Worm (Caenorhabditis elegans) whole organism, L4 larva: ENCODE results near the gene F42A6.1.
A peak's percentile ranks its signal among the peaks of the same experiment; 100 is the strongest.

Experiments
- F44E2.7 ChIP-seq: fragments of 200-800 bp; sonication (Bioruptor generic); IDR thresholded peaks from 2 replicates; pipeline ENCODE4 v2.1.2; 2022; ENCODE audit warnings: missing genetic modification characterization, missing compliant biosample characterization
- F49E8.2 ChIP-seq: sonication (generic microtip); optimal IDR thresholded peaks from 2 replicates; lab custom pipeline; 2016; ENCODE audit warnings: missing compliant biosample characterization, mild to moderate bottlenecking, missing genetic modification characterization, borderline replicate concordance
- T20F7.1 ChIP-seq: fragments of 200-800 bp; sonication (Bioruptor generic); optimal IDR thresholded peaks from 2 replicates; lab custom pipeline; 2018; ENCODE audit warnings: mild to moderate bottlenecking, missing genetic modification characterization, missing compliant biosample characterization
- Y105C5A.15 ChIP-seq: fragments of 200-800 bp; sonication (Bioruptor generic); IDR thresholded peaks from 2 replicates; pipeline ENCODE4 v1.3.6; 2022; ENCODE audit warnings: missing genetic modification characterization, missing compliant biosample characterization
- Y48G9A.11 ChIP-seq: fragments of 200-800 bp; sonication (Bioruptor generic); IDR thresholded peaks from 2 replicates; pipeline ENCODE4 v1.3.6; 2022; ENCODE audit warnings: missing genetic modification reagents, missing genetic modification characterization, missing compliant biosample characterization
- Y5F2A.4 ChIP-seq: fragments of 200-800 bp; sonication (Bioruptor generic); optimal IDR thresholded peaks from 2 replicates; lab custom pipeline; 2018; ENCODE audit warnings: mild to moderate bottlenecking, missing genetic modification characterization, missing compliant biosample characterization
- Y75B8A.6 ChIP-seq: fragments of 200-800 bp; sonication (Bioruptor generic); IDR thresholded peaks from 2 replicates; pipeline ENCODE4 v1.3.6; 2022; ENCODE audit warnings: missing genetic modification reagents, missing genetic modification characterization, missing compliant biosample characterization
- ZK337.2 ChIP-seq: fragments of 200-800 bp; sonication (Bioruptor generic); IDR thresholded peaks from 2 replicates; pipeline ENCODE4 v1.3.6; 2022; ENCODE audit warnings: missing genetic modification reagents, missing genetic modification characterization, missing compliant biosample characterization
- ZK546.5 ChIP-seq, 2 experiments: sonication (generic microtip); optimal IDR thresholded peaks; 2 replicates each; lab custom pipeline; 2017; ENCODE audit warnings: missing biosample characterization in 2 of 2, missing genetic modification characterization in 2 of 2
- aha-1 ChIP-seq: fragments of 150-350 bp; peaks from one replicate; lab custom pipeline; 2014; ENCODE audit warnings: missing biosample characterization, missing genetic modification characterization
- ama-1 ChIP-seq: fragments of 150-350 bp; optimal IDR thresholded peaks from 2 replicates; lab custom pipeline; 2014; ENCODE audit warnings: inconsistent platforms, mixed read lengths
- arid-1 ChIP-seq: fragments of 200-800 bp; sonication (Bioruptor generic); conservative IDR thresholded peaks from 2 replicates; pipeline ENCODE4 v1.3.6; 2022; ENCODE audit warnings: missing genetic modification reagents, missing genetic modification characterization, missing compliant biosample characterization
- ceh-28 ChIP-seq: fragments of 150-350 bp; optimal IDR thresholded peaks from 2 replicates; lab custom pipeline; 2014; ENCODE audit warnings: missing biosample characterization, missing genetic modification reagents, missing genetic modification characterization
- ceh-44 ChIP-seq: fragments of 200-800 bp; sonication (Bioruptor generic); IDR thresholded peaks from 2 replicates; pipeline ENCODE4 v1.3.6; 2022; ENCODE audit warnings: missing genetic modification reagents, missing genetic modification characterization, missing compliant biosample characterization
- ces-1 ChIP-seq: fragments of 150-350 bp; sonication (generic microtip); optimal IDR thresholded peaks from 4 replicates; lab custom pipeline; 2014; ENCODE audit warnings: missing biosample characterization, missing genetic modification reagents, missing genetic modification characterization
- cey-2 ChIP-seq: sonication (generic microtip); optimal IDR thresholded peaks from 3 replicates; lab custom pipeline; 2017; ENCODE audit warnings: missing genetic modification characterization, mild to moderate bottlenecking, missing compliant biosample characterization, antibody characterized with exemption, borderline replicate concordance; ENCODE audit not compliant: insufficient read depth
- daf-16 ChIP-seq, 3 experiments: sonication (generic microtip); optimal IDR thresholded peaks; 2 replicates each; lab custom pipeline; 2016 to 2017; ENCODE audit warnings: missing genetic modification characterization in 3 of 3, missing genetic modification reagents in 3 of 3, mild to moderate bottlenecking in 2 of 3, missing compliant biosample characterization in 2 of 3, missing biosample characterization in 1 of 3, moderate library complexity in 1 of 3
- daf-19 ChIP-seq: fragments of 200-800 bp; sonication (Bioruptor generic); conservative IDR thresholded peaks from 2 replicates; pipeline ENCODE4 v1.3.6; 2022; ENCODE audit warnings: missing genetic modification characterization, missing compliant biosample characterization
- daf-8 ChIP-seq: fragments of 200-800 bp; sonication (Bioruptor generic); IDR thresholded peaks from 2 replicates; pipeline ENCODE4 v1.3.6; 2022; ENCODE audit warnings: missing genetic modification characterization, missing compliant biosample characterization
- dmd-6 ChIP-seq: fragments of 200-800 bp; sonication (Bioruptor generic); IDR thresholded peaks from 2 replicates; pipeline ENCODE4 v1.3.6; 2022; ENCODE audit warnings: missing genetic modification reagents, missing genetic modification characterization, missing compliant biosample characterization
- dmd-8 ChIP-seq: fragments of 200-800 bp; sonication (Bioruptor generic); IDR thresholded peaks from 2 replicates; pipeline ENCODE4 v1.3.6; 2022; ENCODE audit warnings: missing genetic modification characterization, missing compliant biosample characterization
- dmd-9 ChIP-seq: fragments of 200-800 bp; sonication (Bioruptor generic); IDR thresholded peaks from 2 replicates; pipeline ENCODE4 v1.3.6; 2022; ENCODE audit warnings: missing genetic modification reagents, missing genetic modification characterization, missing compliant biosample characterization
- egl-27 ChIP-seq: sonication (generic microtip); optimal IDR thresholded peaks from 3 replicates; lab custom pipeline; 2017; ENCODE audit warnings: missing biosample characterization, missing genetic modification reagents, missing genetic modification characterization
- egl-43 ChIP-seq: fragments of 200-800 bp; sonication (Bioruptor generic); IDR thresholded peaks from 2 replicates; pipeline ENCODE4 v1.3.6; 2022; ENCODE audit warnings: missing genetic modification reagents, missing genetic modification characterization, missing compliant biosample characterization
- fkh-10 ChIP-seq: fragments of 150-350 bp; optimal IDR thresholded peaks from 2 replicates; lab custom pipeline; 2014; ENCODE audit warnings: missing biosample characterization, missing genetic modification reagents, missing genetic modification characterization
- fos-1 ChIP-seq: fragments of 150-350 bp; optimal IDR thresholded peaks from 2 replicates; lab custom pipeline; 2014; ENCODE audit warnings: missing biosample characterization, missing genetic modification characterization
- gei-8 ChIP-seq: fragments of 200-800 bp; sonication (Bioruptor generic); optimal IDR thresholded peaks from 2 replicates; lab custom pipeline; 2018; ENCODE audit warnings: mild to moderate bottlenecking, missing genetic modification characterization, missing compliant biosample characterization
- hif-1 ChIP-seq, 2 experiments: sonication (generic microtip); optimal IDR thresholded peaks; 2 replicates each; lab custom pipeline; 2016 to 2017; ENCODE audit warnings: missing compliant biosample characterization in 2 of 2, missing genetic modification characterization in 2 of 2, missing genetic modification reagents in 2 of 2, missing genotype in 2 of 2, mild to moderate bottlenecking in 1 of 2
- lin-13 ChIP-seq: fragments of 150-350 bp; optimal IDR thresholded peaks from 2 replicates; lab custom pipeline; 2014; ENCODE audit warnings: missing biosample characterization, missing genetic modification reagents, missing genetic modification characterization
- lin-38 ChIP-seq: fragments of 200-800 bp; sonication (Bioruptor generic); IDR thresholded peaks from 2 replicates; pipeline ENCODE4 v1.3.6; 2022; ENCODE audit warnings: missing genetic modification reagents, missing genetic modification characterization, missing compliant biosample characterization
- madf-9 ChIP-seq: fragments of 200-800 bp; sonication (Bioruptor generic); conservative IDR thresholded peaks from 2 replicates; pipeline ENCODE4 v1.3.6; 2022; ENCODE audit warnings: missing genetic modification reagents, missing genetic modification characterization, missing compliant biosample characterization
- mep-1 ChIP-seq: fragments of 150-350 bp; sonication (generic microtip); optimal IDR thresholded peaks from 3 replicates; lab custom pipeline; 2014; ENCODE audit warnings: missing biosample characterization, missing genetic modification characterization
- mes-2 ChIP-seq: sonication (generic microtip); optimal IDR thresholded peaks from 2 replicates; lab custom pipeline; 2016; ENCODE audit warnings: missing genotype, mild to moderate bottlenecking, missing genetic modification characterization, missing compliant biosample characterization; ENCODE audit not compliant: poor library complexity, severe bottlenecking
- nhr-111 ChIP-seq: fragments of 200-800 bp; sonication (Bioruptor generic); optimal IDR thresholded peaks from 2 replicates; lab custom pipeline; 2018; ENCODE audit warnings: mild to moderate bottlenecking, missing genetic modification characterization, missing compliant biosample characterization
- nhr-25 ChIP-seq: sonication (generic microtip); optimal IDR thresholded peaks from 2 replicates; lab custom pipeline; 2017; ENCODE audit warnings: missing genetic modification characterization, mild to moderate bottlenecking, missing compliant biosample characterization, antibody characterized with exemption, moderate library complexity, borderline replicate concordance; ENCODE audit not compliant: insufficient read depth
- nhr-42 ChIP-seq: fragments of 200-800 bp; sonication (Bioruptor generic); IDR thresholded peaks from 2 replicates; pipeline ENCODE4 v1.3.6; 2022; ENCODE audit warnings: missing genetic modification characterization, missing compliant biosample characterization
- nhr-76 ChIP-seq: fragments of 150-350 bp; optimal IDR thresholded peaks from 2 replicates; lab custom pipeline; 2014; ENCODE audit warnings: missing biosample characterization, missing genetic modification characterization
- nhr-77 ChIP-seq: fragments of 150-350 bp; optimal IDR thresholded peaks from 2 replicates; lab custom pipeline; 2014; ENCODE audit warnings: missing biosample characterization, missing genetic modification characterization
- pqm-1 ChIP-seq: sonication (generic microtip); optimal IDR thresholded peaks from 2 replicates; lab custom pipeline; 2017; ENCODE audit warnings: missing biosample characterization, missing genetic modification characterization
- rbr-2 ChIP-seq: sonication (generic microtip); optimal IDR thresholded peaks from 2 replicates; lab custom pipeline; 2016; ENCODE audit warnings: missing genotype, missing genetic modification characterization, missing compliant biosample characterization
- snpc-4 ChIP-seq: fragments of 150-350 bp; optimal IDR thresholded peaks from 2 replicates; lab custom pipeline; 2014; ENCODE audit warnings: missing biosample characterization, missing genetic modification characterization
- spr-1 ChIP-seq: sonication (generic microtip); optimal IDR thresholded peaks from 2 replicates; lab custom pipeline; 2016; ENCODE audit warnings: mild to moderate bottlenecking, missing genetic modification characterization, missing compliant biosample characterization
- tra-1 ChIP-seq: fragments of 200-800 bp; sonication (Bioruptor generic); IDR thresholded peaks from 2 replicates; pipeline ENCODE4 v1.3.6; 2022; ENCODE audit warnings: missing genetic modification reagents, missing genetic modification characterization, missing compliant biosample characterization
- unc-130 ChIP-seq: sonication (generic microtip); optimal IDR thresholded peaks from 2 replicates; lab custom pipeline; 2016; ENCODE audit warnings: missing genetic modification reagents, missing genetic modification characterization, missing compliant biosample characterization
- unc-39 ChIP-seq: sonication (generic microtip); optimal IDR thresholded peaks from 2 replicates; lab custom pipeline; 2017; ENCODE audit warnings: missing biosample characterization, missing genetic modification characterization
- zag-1 ChIP-seq: fragments of 150-350 bp; optimal IDR thresholded peaks from 2 replicates; lab custom pipeline; 2014; ENCODE audit warnings: missing biosample characterization, missing genetic modification characterization
- zfp-2 ChIP-seq: sonication (generic microtip); optimal IDR thresholded peaks from 2 replicates; lab custom pipeline; 2016; ENCODE audit warnings: mild to moderate bottlenecking, missing genetic modification characterization, missing compliant biosample characterization
- zip-11 ChIP-seq: fragments of 200-800 bp; sonication (Bioruptor generic); IDR thresholded peaks from 2 replicates; pipeline ENCODE4 v1.3.6; 2022; ENCODE audit warnings: missing genetic modification characterization, missing compliant biosample characterization
- zip-2 ChIP-seq: fragments of 150-350 bp; optimal IDR thresholded peaks from 2 replicates; lab custom pipeline; 2014; ENCODE audit warnings: missing biosample characterization, missing genetic modification characterization
- ztf-11 ChIP-seq: fragments of 150-350 bp; optimal IDR thresholded peaks from 2 replicates; lab custom pipeline; 2014; ENCODE audit warnings: missing biosample characterization, missing genetic modification characterization

F42A6.1 gene

ce11 chrIV:3385337-3386215, 30.7 kb downstream of the F42A6.1 start, which contains the start of gene mai-2 (continued):
- TF ChIP-seq Y75B8A.6 (GFP tag; lab: Robert Waterston, UW) (no peak), rbr-2 (tag; lab: Kevin White, UChicago) (peak; percentile 6), nhr-42 (GFP tag; lab: Robert Waterston, UW) (no peak), cey-2 (no peak), F49E8.2 (tag; lab: Kevin White, UChicago) (no peak), unc-39 (tag; lab: Kevin White, UChicago) (no peak), hif-1 (tag; optimal IDR thresholded peaks at IDR 0.05; lab: Kevin White, UChicago) (peak; percentile 76 to 97), nhr-25 (tag; lab: Kevin White, UChicago) (peak; percentile 28), Y105C5A.15 (GFP tag; lab: Robert Waterston, UW) (no peak), ZK337.2 (no peak), snpc-4 (tag; lab: Kevin White, UChicago) (no peak), dmd-6 (no peak), nhr-111 (GFP tag; lab: Kevin White, UChicago) (no peak), T20F7.1 (peak; percentile 39), tra-1 (GFP tag; lab: Robert Waterston, UW) (no peak), daf-19 (GFP tag; lab: Robert Waterston, UW) (no peak), dmd-8 (GFP tag; lab: Robert Waterston, UW) (no peak), ZK546.5 (tag; optimal IDR thresholded peaks at IDR 0.05; lab: Kevin White, UChicago) (no peak), daf-8 (no peak), ztf-11 (tag; lab: Kevin White, UChicago) (no peak), ama-1 (lab: Kevin White, UChicago) (peak; percentile 74), mes-2 (tag; lab: Kevin White, UChicago) (peak; percentile 73), dmd-9 (GFP tag; lab: Robert Waterston, UW) (no peak), aha-1 (peak; percentile 93), zag-1 (tag; lab: Kevin White, UChicago) (no peak), Y48G9A.11 (GFP tag; lab: Robert Waterston, UW) (no peak), lin-13 (GFP tag; lab: Kevin White, UChicago) (no peak), fkh-10 (GFP tag; lab: Kevin White, UChicago) (no peak), fos-1 (tag; lab: Kevin White, UChicago) (no peak), unc-130 (GFP tag; lab: Kevin White, UChicago) (no peak), ces-1 (GFP tag; lab: Kevin White, UChicago) (no peak), nhr-76 (no peak), arid-1 (GFP tag; lab: Robert Waterston, UW) (no peak), F44E2.7 (GFP tag; lab: Robert Waterston, UW) (no peak), gei-8 (GFP tag; lab: Kevin White, UChicago) (no peak), daf-16 (GFP tag; optimal IDR thresholded peaks at IDR 0.05; lab: Kevin White, UChicago) (no peak), daf-16 (tag; optimal IDR thresholded peaks at IDR 0.05; lab: Kevin White, UChicago) (peak; percentile 77), mep-1 (peak; percentile 18), lin-38 (GFP tag; lab: Robert Waterston, UW) (no peak), egl-27 (tag; lab: Kevin White, UChicago) (no peak), egl-43 (GFP tag; lab: Robert Waterston, UW) (no peak), zip-2 (no peak), pqm-1 (tag; lab: Kevin White, UChicago) (no peak), zfp-2 (tag; lab: Kevin White, UChicago) (no peak), spr-1 (no peak), ceh-44 (no peak), madf-9 (GFP tag; lab: Robert Waterston, UW) (peak; percentile 30; the same call in 1 of the 2 replicates), ceh-28 (tag; lab: Kevin White, UChicago) (no peak), Y5F2A.4 (GFP tag; lab: Kevin White, UChicago) (no peak), zip-11 (no peak), nhr-77 (tag; lab: Kevin White, UChicago) (peak; percentile 18)
